Fruit fly (Drosophila melanogaster) whole organism, embryonic: ENCODE data around the gene Mec2.
A peak's percentile ranks its signal among the peaks of the same experiment; 100 is the strongest.

ENCODE experiments used
- Awh ChIP-seq: fragments of 200-800 bp; sonication (Bioruptor generic); IDR thresholded peaks from 2 replicates; pipeline ENCODE4, ENCODE4 v1.3.6; 2022; ENCODE audit warnings: missing biosample characterization, missing genetic modification characterization
- CG10959 ChIP-seq: fragments of 200-800 bp; sonication (Bioruptor generic); IDR thresholded peaks from 2 replicates; pipeline ENCODE4 v1.3.6; 2022; ENCODE audit warnings: missing biosample characterization, missing genetic modification characterization
- CG11247 ChIP-seq: fragments of 200-800 bp; sonication (Bioruptor generic); IDR thresholded peaks from 2 replicates; pipeline ENCODE4 v1.3.6; 2022; ENCODE audit warnings: missing biosample characterization, missing genetic modification characterization
- CG11398 ChIP-seq: fragments of 200-800 bp; sonication (Bioruptor generic); optimal IDR thresholded peaks from 2 replicates; lab custom pipeline; 2016; ENCODE audit warnings: missing biosample characterization, missing genetic modification characterization
- CG12155 ChIP-seq: fragments of 200-800 bp; sonication (Bioruptor generic); optimal IDR thresholded peaks from 3 replicates; lab custom pipeline; 2016; ENCODE audit warnings: missing biosample characterization, missing genetic modification characterization
- CG13894 ChIP-seq: fragments of 200-800 bp; sonication (Bioruptor generic); optimal IDR thresholded peaks from 3 replicates; lab custom pipeline; 2018; ENCODE audit warnings: missing biosample characterization, mild to moderate bottlenecking, missing genetic modification characterization, moderate library complexity
- CG15269 ChIP-seq: fragments of 200-800 bp; sonication (Bioruptor generic); optimal IDR thresholded peaks from 2 replicates; lab custom pipeline; 2018; ENCODE audit warnings: missing biosample characterization, mild to moderate bottlenecking, missing genetic modification characterization, moderate library complexity
- CG16779 ChIP-seq: fragments of 200-800 bp; sonication (Bioruptor generic); IDR thresholded peaks from 2 replicates; pipeline ENCODE4 v1.3.6; 2022; ENCODE audit warnings: missing biosample characterization, missing genetic modification characterization
- CG17186 ChIP-seq: fragments of 200-800 bp; sonication (Bioruptor generic); optimal IDR thresholded peaks from 3 replicates; lab custom pipeline; 2017; ENCODE audit warnings: missing biosample characterization, missing genetic modification reagents, missing genetic modification characterization
- CG17359 ChIP-seq: fragments of 200-800 bp; sonication (Bioruptor generic); optimal IDR thresholded peaks from 3 replicates; lab custom pipeline; 2018; ENCODE audit warnings: missing biosample characterization, mild to moderate bottlenecking, missing genetic modification characterization, moderate library complexity
- CG18011 ChIP-seq: fragments of 200-800 bp; sonication (Bioruptor generic); optimal IDR thresholded peaks from 2 replicates; lab custom pipeline; 2017; ENCODE audit warnings: missing biosample characterization, missing genetic modification characterization, mild to moderate bottlenecking, moderate library complexity, missing genotype
- CG1832 ChIP-seq: fragments of 200-800 bp; sonication (Bioruptor generic); optimal IDR thresholded peaks from 2 replicates; lab custom pipeline; 2017; ENCODE audit warnings: missing biosample characterization, mild to moderate bottlenecking, missing genetic modification characterization, inconsistent platforms
- CG4404 ChIP-seq: fragments of 200-800 bp; sonication (Bioruptor generic); IDR thresholded peaks from 2 replicates; pipeline ENCODE4 v1.3.6; 2022; ENCODE audit warnings: missing biosample characterization, missing genetic modification characterization
- CG7271 ChIP-seq: fragments of 200-800 bp; sonication (Bioruptor generic); optimal IDR thresholded peaks from 2 replicates; lab custom pipeline; 2018; ENCODE audit warnings: missing biosample characterization, mild to moderate bottlenecking, missing genetic modification characterization, moderate library complexity
- CG7786 ChIP-seq: fragments of 200-800 bp; sonication (Bioruptor generic); optimal IDR thresholded peaks from 2 replicates; lab custom pipeline; 2016; ENCODE audit warnings: missing biosample characterization, missing genetic modification characterization
- CG8089 ChIP-seq: fragments of 200-800 bp; sonication (Bioruptor generic); optimal IDR thresholded peaks from 3 replicates; lab custom pipeline; 2016; ENCODE audit warnings: missing biosample characterization, missing genetic modification characterization
- CG8359 ChIP-seq: fragments of 200-800 bp; sonication (Bioruptor generic); optimal IDR thresholded peaks from 2 replicates; lab custom pipeline; 2017; ENCODE audit warnings: missing biosample characterization, mild to moderate bottlenecking, missing genetic modification characterization, borderline replicate concordance
- Dp ChIP-seq: fragments of 200-800 bp; sonication (Bioruptor generic); optimal IDR thresholded peaks from 2 replicates; lab custom pipeline; 2018; ENCODE audit warnings: missing biosample characterization, mild to moderate bottlenecking, missing genetic modification characterization, moderate library complexity
- Hr78 ChIP-seq, 2 experiments: fragments of 200-800 bp in 1 of 2; fragments of >200 bp in 1 of 2; sonication (Bioruptor generic) in 1 of 2; optimal IDR thresholded peaks; 2 replicates each; lab custom pipeline; 2017 to 2019; ENCODE audit warnings: missing biosample characterization in 2 of 2, missing genetic modification characterization in 2 of 2, mild to moderate bottlenecking in 1 of 2, moderate library complexity in 1 of 2
- Jarid2 ChIP-seq: fragments of 200-800 bp; sonication (Bioruptor generic); optimal IDR thresholded peaks from 3 replicates; lab custom pipeline; 2017; ENCODE audit warnings: mild to moderate bottlenecking, missing biosample characterization, missing genetic modification reagents, missing genetic modification characterization
- Kr ChIP-seq: fragments of 200-800 bp; sonication (Bioruptor generic); optimal IDR thresholded peaks from 2 replicates; lab custom pipeline; 2017; ENCODE audit warnings: missing biosample characterization, mild to moderate bottlenecking, missing genetic modification characterization
- Lhr ChIP-seq: fragments of 200-800 bp; sonication (Bioruptor generic); optimal IDR thresholded peaks from 3 replicates; lab custom pipeline; 2017; ENCODE audit warnings: mild to moderate bottlenecking, missing biosample characterization, missing genetic modification reagents, missing genetic modification characterization
- MESR4 ChIP-seq: fragments of 200-800 bp; sonication (Bioruptor generic); optimal IDR thresholded peaks from 2 replicates; lab custom pipeline; 2018; ENCODE audit warnings: missing biosample characterization, mild to moderate bottlenecking, missing genetic modification characterization, moderate library complexity
- Pdp1 ChIP-seq, 2 experiments: fragments of 200-800 bp; sonication (Bioruptor generic); optimal IDR thresholded peaks; 3 replicates each; lab custom pipeline; 2016; ENCODE audit warnings: missing biosample characterization in 2 of 2, missing genetic modification characterization in 2 of 2, mild to moderate bottlenecking in 1 of 2, moderate library complexity in 1 of 2
- dmrt11E ChIP-seq: fragments of 200-800 bp; sonication (Bioruptor generic); optimal IDR thresholded peaks from 3 replicates; lab custom pipeline; 2018; ENCODE audit warnings: missing biosample characterization, mild to moderate bottlenecking, missing genetic modification characterization, moderate library complexity
- fd64A ChIP-seq: fragments of 200-800 bp; sonication (Bioruptor generic); optimal IDR thresholded peaks from 3 replicates; lab custom pipeline; 2018; ENCODE audit warnings: missing biosample characterization, mild to moderate bottlenecking, missing genetic modification characterization
- fu2 ChIP-seq: fragments of 200-800 bp; sonication (Bioruptor generic); optimal IDR thresholded peaks from 2 replicates; lab custom pipeline; 2016; ENCODE audit warnings: missing biosample characterization, missing genetic modification characterization
- gcm ChIP-seq: fragments of 200-800 bp; sonication (Bioruptor generic); optimal IDR thresholded peaks from 2 replicates; lab custom pipeline; 2019; ENCODE audit warnings: missing biosample characterization, mild to moderate bottlenecking, missing genetic modification characterization, moderate library complexity
- gcm2 ChIP-seq: fragments of 200-800 bp; sonication (Bioruptor generic); optimal IDR thresholded peaks from 2 replicates; lab custom pipeline; 2016; ENCODE audit warnings: missing biosample characterization, missing genetic modification characterization
- gem ChIP-seq: fragments of 200-800 bp; sonication (Bioruptor generic); optimal IDR thresholded peaks from 2 replicates; lab custom pipeline; 2019; ENCODE audit warnings: missing biosample characterization, mild to moderate bottlenecking, missing genetic modification characterization, moderate library complexity
- grau ChIP-seq: fragments of 200-800 bp; optimal IDR thresholded peaks from 3 replicates; lab custom pipeline; 2019; ENCODE audit warnings: missing biosample characterization, mild to moderate bottlenecking, missing genetic modification characterization, moderate library complexity
- grn ChIP-seq: fragments of 200-800 bp; sonication (Bioruptor generic); optimal IDR thresholded peaks from 3 replicates; lab custom pipeline; 2017; ENCODE audit warnings: missing biosample characterization, missing genetic modification characterization
- insv ChIP-seq, 2 experiments: fragments of 200-800 bp; sonication (Bioruptor generic); optimal IDR thresholded peaks; 3 replicates each; lab custom pipeline; 2016 to 2018; ENCODE audit warnings: missing biosample characterization in 2 of 2, missing genetic modification characterization in 2 of 2
- inv ChIP-seq: fragments of 200-800 bp; sonication (Bioruptor generic); IDR thresholded peaks from 2 replicates; pipeline ENCODE4 v1.3.6; 2022; ENCODE audit warnings: missing biosample characterization, missing genetic modification characterization; ENCODE audit not compliant: partially characterized antibody
- klu ChIP-seq: fragments of 200-800 bp; sonication (Bioruptor generic); IDR thresholded peaks from 2 replicates; pipeline ENCODE4 v1.3.6; 2022; ENCODE audit warnings: missing biosample characterization, missing genetic modification characterization
- lmd ChIP-seq: fragments of 200-800 bp; sonication (Bioruptor generic); IDR thresholded peaks from 2 replicates; pipeline ENCODE4 v1.3.6; 2022; ENCODE audit warnings: missing biosample characterization, missing genetic modification characterization
- mam ChIP-seq: fragments of 200-800 bp; sonication (Bioruptor generic); optimal IDR thresholded peaks from 3 replicates; lab custom pipeline; 2016; ENCODE audit warnings: missing biosample characterization, missing genetic modification characterization
- nom ChIP-seq: fragments of 200-800 bp; sonication (Bioruptor generic); optimal IDR thresholded peaks from 2 replicates; lab custom pipeline; 2017; ENCODE audit warnings: missing biosample characterization, missing genetic modification characterization, mild to moderate bottlenecking, moderate library complexity, missing genetic modification reagents
- oc ChIP-seq: fragments of 200-800 bp; sonication (Bioruptor generic); optimal IDR thresholded peaks from 2 replicates; lab custom pipeline; 2018; ENCODE audit warnings: missing biosample characterization, mild to moderate bottlenecking, missing genetic modification characterization, moderate library complexity
- p53 ChIP-seq: fragments of 200-800 bp; sonication (Bioruptor generic); optimal IDR thresholded peaks from 2 replicates; lab custom pipeline; 2016; ENCODE audit warnings: missing biosample characterization, missing genetic modification characterization
- pnt ChIP-seq: fragments of 200-800 bp; sonication (Bioruptor generic); optimal IDR thresholded peaks from 3 replicates; lab custom pipeline; 2016; ENCODE audit warnings: missing biosample characterization, missing genetic modification characterization
- rib ChIP-seq: fragments of 200-800 bp; sonication (Bioruptor generic); IDR thresholded peaks from 2 replicates; pipeline ENCODE4 v1.3.6; 2022; ENCODE audit warnings: missing biosample characterization, missing genetic modification characterization
- sisA ChIP-seq: fragments of 200-800 bp; sonication (Bioruptor generic); IDR thresholded peaks from 2 replicates; pipeline ENCODE4 v1.3.6; 2022; ENCODE audit warnings: missing biosample characterization, missing genetic modification characterization
- unc-4 ChIP-seq: fragments of 200-800 bp; sonication (Bioruptor generic); IDR thresholded peaks from 2 replicates; pipeline ENCODE4 v1.3.6; 2022; ENCODE audit warnings: missing biosample characterization, missing genetic modification characterization; ENCODE audit not compliant: partially characterized antibody
- yki ChIP-seq: fragments of >200 bp; optimal IDR thresholded peaks from 3 replicates; lab custom pipeline; 2018

Mec2 gene

DNA sequence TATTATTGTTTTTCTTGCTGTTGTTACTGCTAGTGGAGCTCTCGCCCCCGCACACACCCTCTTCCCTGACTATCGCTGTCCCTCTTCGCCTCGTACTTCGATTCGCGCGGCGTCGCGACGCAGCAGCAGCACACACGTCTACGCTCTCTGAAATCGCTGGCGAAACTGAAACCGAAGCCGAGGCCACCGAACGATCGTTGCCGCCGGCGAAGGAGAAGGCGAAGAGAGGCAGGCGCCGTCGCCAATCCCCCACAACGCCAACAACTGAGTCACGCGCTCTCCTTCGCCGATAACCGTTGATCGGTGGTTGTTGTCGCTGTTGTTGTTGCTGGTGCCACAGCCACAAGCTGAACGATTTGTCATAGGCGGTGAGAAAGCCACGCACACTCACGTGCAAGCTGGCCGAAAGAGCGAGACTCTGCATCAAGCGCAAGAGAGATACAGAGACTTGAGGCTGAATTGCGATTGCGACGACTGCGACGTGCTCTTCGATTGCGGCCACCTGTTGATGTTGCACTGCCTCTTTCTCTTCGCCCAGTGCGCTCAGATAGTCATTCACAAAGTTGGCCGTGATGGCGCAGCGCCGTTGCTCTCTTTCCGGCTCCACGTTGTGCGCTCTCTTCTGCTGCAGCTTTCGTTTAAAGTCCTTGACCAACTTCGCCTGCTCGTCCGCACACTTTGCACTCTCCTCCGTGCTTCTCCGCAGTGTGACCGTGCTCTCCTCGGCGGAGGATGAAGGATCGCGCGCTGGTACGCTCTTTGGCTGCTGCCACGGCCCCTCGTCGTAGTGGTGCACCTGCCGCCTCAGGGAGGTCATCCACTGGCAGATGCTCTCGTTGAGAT is 34.3 kb upstream of the Mec2 start (continued):
- no peak for TF ChIP-seq MESR4 (GFP tag; lab: Kevin White, UChicago)
- TF ChIP-seq mam (GFP tag; lab: Kevin White, UChicago) = no peak
- peak; percentile 75 for TF ChIP-seq yki (lab: Kevin White, UChicago)
- TF ChIP-seq dmrt11E (tag; lab: Kevin White, UChicago) = no peak
- TF ChIP-seq gem = no peak
- TF ChIP-seq Lhr = no peak
- no peak for TF ChIP-seq oc (tag; lab: Kevin White, UChicago)
- no peak for TF ChIP-seq sisA (GFP tag; lab: Robert Waterston, UW)
- no peak for TF ChIP-seq CG16779
- TF ChIP-seq Awh (GFP tag; lab: Robert Waterston, UW) = no peak

DNA sequence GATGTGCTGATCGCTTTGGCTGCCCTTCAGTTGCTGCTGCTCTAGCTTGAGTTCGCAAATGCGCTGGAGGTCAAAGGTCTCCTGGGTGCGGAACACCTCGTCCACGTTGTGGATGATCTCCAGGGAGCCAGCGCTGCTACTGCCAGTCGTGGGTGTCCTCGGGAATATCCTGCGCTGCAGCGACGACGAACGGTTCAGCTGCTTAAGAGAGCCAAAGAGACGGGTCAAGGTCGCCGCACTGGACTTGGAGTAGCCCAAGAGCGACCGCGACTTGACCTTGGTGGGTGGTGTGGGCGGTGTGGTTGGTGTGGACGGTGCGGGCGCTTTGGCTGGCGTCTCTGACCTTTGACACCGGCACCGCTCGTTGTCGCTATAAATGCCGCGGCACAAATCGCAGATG is 33.6 kb upstream of the Mec2 start:
- no peak for TF ChIP-seq CG17359 (tag; lab: Kevin White, UChicago)
- no peak for TF ChIP-seq inv (GFP tag; lab: Robert Waterston, UW)
- TF ChIP-seq CG7271 (tag; lab: Kevin White, UChicago) = no peak
- no peak for TF ChIP-seq Pdp1 (GFP tag; optimal IDR thresholded peaks at IDR 0.05; lab: Kevin White, UChicago)
- TF ChIP-seq Hr78 (GFP tag; optimal IDR thresholded peaks at IDR 0.05; lab: Kevin White, UChicago) = peak in 1 of 2 experiments; percentile 95
- TF ChIP-seq CG17186 (GFP tag; lab: Kevin White, UChicago) = no peak
- TF ChIP-seq CG11247 (GFP tag; lab: Robert Waterston, UW) = no peak
- no peak for TF ChIP-seq CG1832 (GFP tag; lab: Kevin White, UChicago)

- TF ChIP-seq rib (0 out of 2 replicates have a peak, but pooled peaks have one; percentile 42), CG13894 (tag; lab: Kevin White, UChicago) (no peak), CG15269 (tag; lab: Kevin White, UChicago) (peak; percentile 45), p53 (GFP tag; lab: Kevin White, UChicago) (no peak), CG18011 (GFP tag; lab: Kevin White, UChicago) (no peak), nom (GFP tag; lab: Kevin White, UChicago) (peak; percentile 77), grau (tag; lab: Kevin White, UChicago) (peak; percentile 83), lmd (GFP tag; lab: Robert Waterston, UW) (peak; percentile 74), klu (peak; percentile 27; the same call in 1 of the 2 replicates), gcm (GFP tag; lab: Kevin White, UChicago) (peak; percentile 88), fd64A (GFP tag; lab: Kevin White, UChicago) (peak; percentile 84), CG8089 (GFP tag; lab: Kevin White, UChicago) (peak; percentile 86), CG12155 (GFP tag; lab: Kevin White, UChicago) (peak; percentile 73), CG11398 (GFP tag; lab: Kevin White, UChicago) (peak; percentile 82), Dp (GFP tag; lab: Kevin White, UChicago) (no peak), grn (GFP tag; lab: Kevin White, UChicago) (peak; percentile 35), CG4404 (GFP tag; lab: Robert Waterston, UW) (peak; percentile 88), Jarid2 (peak; percentile 45), CG7786 (GFP tag; lab: Kevin White, UChicago) (peak; percentile 88), CG10959 (GFP tag; lab: Robert Waterston, UW) (peak; percentile 96), fu2 (GFP tag; lab: Kevin White, UChicago) (peak; percentile 47), Awh (GFP tag; lab: Robert Waterston, UW) (peak; percentile 88), unc-4 (GFP tag; lab: Robert Waterston, UW) (no peak), CG8359 (GFP tag; lab: Kevin White, UChicago) (peak; percentile 76), gcm2 (GFP tag; lab: Kevin White, UChicago) (peak; percentile 34), Kr (GFP tag; lab: Kevin White, UChicago) (peak; percentile 15), pnt (GFP tag; lab: Kevin White, UChicago) (peak; percentile 86), insv (GFP tag; optimal IDR thresholded peaks at IDR 0.05; lab: Kevin White, UChicago) (no peak)
These were observed 32.8 kb upstream of the Mec2 start for dm6 chrX:19154998-19155397.
